Worm (Caenorhabditis elegans) whole organism, L3 larva: Measurements from ENCODE around the gene srt-19.
"Not testable (repeated sequence)": the region's sequence is repeated elsewhere in the genome, so short reads cannot be mapped to it uniquely, and the experiment has no call there.

Experiments
- R02D3.7 ChIP-seq: fragments of 150-350 bp; optimal IDR thresholded peaks from 2 replicates; lab custom pipeline; 2014; ENCODE audit warnings: missing biosample characterization, missing genetic modification characterization
- ZK546.5 ChIP-seq: sonication (generic microtip); optimal IDR thresholded peaks from 2 replicates; lab custom pipeline; 2017; ENCODE audit warnings: missing biosample characterization, missing genetic modification characterization
- aly-2 ChIP-seq: fragments of 150-350 bp; optimal IDR thresholded peaks from 2 replicates; lab custom pipeline; 2014; ENCODE audit warnings: missing biosample characterization, missing genetic modification characterization
- ama-1 ChIP-seq: fragments of 150-350 bp; optimal IDR thresholded peaks from 2 replicates; lab custom pipeline; 2018
- ceh-16 ChIP-seq: sonication (generic microtip); optimal IDR thresholded peaks from 2 replicates; lab custom pipeline; 2017; ENCODE audit warnings: missing biosample characterization, missing genetic modification characterization
- ceh-28 ChIP-seq: fragments of 150-350 bp; optimal IDR thresholded peaks from 2 replicates; lab custom pipeline; 2014; ENCODE audit warnings: missing biosample characterization, missing genetic modification reagents, missing genetic modification characterization
- ceh-82 ChIP-seq: fragments of 150-350 bp; optimal IDR thresholded peaks from 2 replicates; lab custom pipeline; 2014; ENCODE audit warnings: missing biosample characterization, missing genetic modification characterization
- ceh-9 ChIP-seq: sonication (generic microtip); optimal IDR thresholded peaks from 2 replicates; lab custom pipeline; 2018; ENCODE audit warnings: missing biosample characterization, missing genetic modification characterization
- daf-12 ChIP-seq: fragments of 150-350 bp; optimal IDR thresholded peaks from 2 replicates; lab custom pipeline; 2014; ENCODE audit warnings: missing biosample characterization, missing genetic modification reagents, missing genetic modification characterization
- egl-27 ChIP-seq: sonication (generic microtip); optimal IDR thresholded peaks from 4 replicates; lab custom pipeline; 2017; ENCODE audit warnings: missing biosample characterization, missing genetic modification reagents, missing genetic modification characterization
- elt-1 ChIP-seq: fragments of 150-350 bp; optimal IDR thresholded peaks from 2 replicates; lab custom pipeline; 2014; ENCODE audit warnings: missing biosample characterization, missing genetic modification characterization
- elt-2 ChIP-seq: sonication (generic microtip); optimal IDR thresholded peaks from 2 replicates; lab custom pipeline; 2016; ENCODE audit warnings: missing genetic modification reagents, mild to moderate bottlenecking, missing genetic modification characterization, missing compliant biosample characterization
- elt-3 ChIP-seq, 3 experiments: fragments of 150-350 bp in 1 of 3; sonication (generic microtip) in 2 of 3; optimal IDR thresholded peaks; 2 replicates in 2 of 3; 4 replicates in 1 of 3; lab custom pipeline; 2014 to 2017; ENCODE audit warnings: missing biosample characterization in 3 of 3, missing genetic modification characterization in 3 of 3
- fkh-2 ChIP-seq: fragments of 150-350 bp; optimal IDR thresholded peaks from 2 replicates; lab custom pipeline; 2014; ENCODE audit warnings: missing biosample characterization, missing genetic modification reagents, missing genetic modification characterization
- fos-1 ChIP-seq: fragments of 150-350 bp; optimal IDR thresholded peaks from 2 replicates; lab custom pipeline; 2014; ENCODE audit warnings: missing biosample characterization, missing genetic modification characterization
- hmg-11 ChIP-seq: sonication (generic microtip); optimal IDR thresholded peaks from 2 replicates; lab custom pipeline; 2016; ENCODE audit warnings: missing genetic modification characterization, missing compliant biosample characterization
- lin-39 ChIP-seq: fragments of 150-350 bp; optimal IDR thresholded peaks from 2 replicates; lab custom pipeline; 2018; ENCODE audit warnings: missing biosample characterization, missing genetic modification reagents, missing genetic modification characterization
- lsy-12 ChIP-seq: sonication (generic microtip); optimal IDR thresholded peaks from 2 replicates; lab custom pipeline; 2016; ENCODE audit warnings: mild to moderate bottlenecking, missing genetic modification characterization, missing compliant biosample characterization
- mml-1 ChIP-seq: fragments of 150-350 bp; sonication (generic microtip); optimal IDR thresholded peaks from 3 replicates; lab custom pipeline; 2014; ENCODE audit warnings: missing biosample characterization, missing genetic modification characterization
- nfya-1 ChIP-seq: sonication (generic microtip); optimal IDR thresholded peaks from 2 replicates; lab custom pipeline; 2017; ENCODE audit warnings: missing genetic modification characterization, mild to moderate bottlenecking, missing compliant biosample characterization, antibody characterized with exemption, moderate library complexity; ENCODE audit not compliant: insufficient read depth
- nhr-11 ChIP-seq: fragments of 150-350 bp; optimal IDR thresholded peaks from 2 replicates; lab custom pipeline; 2014; ENCODE audit warnings: missing biosample characterization, missing genetic modification characterization
- nhr-23 ChIP-seq: fragments of 150-350 bp; optimal IDR thresholded peaks from 2 replicates; lab custom pipeline; 2014; ENCODE audit warnings: missing biosample characterization, missing genetic modification reagents, missing genetic modification characterization
- nhr-237 ChIP-seq: fragments of 150-350 bp; optimal IDR thresholded peaks from 2 replicates; lab custom pipeline; 2014; ENCODE audit warnings: missing biosample characterization, missing genetic modification characterization
- nhr-25 ChIP-seq: sonication (generic microtip); optimal IDR thresholded peaks from 2 replicates; lab custom pipeline; 2017; ENCODE audit warnings: missing biosample characterization, missing genetic modification characterization
- nhr-28 ChIP-seq: fragments of 150-350 bp; optimal IDR thresholded peaks from 2 replicates; lab custom pipeline; 2014; ENCODE audit warnings: missing biosample characterization, missing genetic modification characterization
- nhr-67 ChIP-seq: fragments of 150-350 bp; optimal IDR thresholded peaks from 2 replicates; lab custom pipeline; 2014; ENCODE audit warnings: missing biosample characterization, missing genetic modification characterization
- nhr-76 ChIP-seq: fragments of 150-350 bp; sonication (generic microtip); optimal IDR thresholded peaks from 5 replicates; lab custom pipeline; 2014; ENCODE audit warnings: missing biosample characterization, missing genetic modification characterization
- pha-4 ChIP-seq: fragments of 150-350 bp; optimal IDR thresholded peaks from 2 replicates; lab custom pipeline; 2014; ENCODE audit warnings: missing biosample characterization, missing genetic modification reagents, missing genetic modification characterization
- sea-2 ChIP-seq: fragments of 150-350 bp; sonication (generic microtip); optimal IDR thresholded peaks from 4 replicates; lab custom pipeline; 2014; ENCODE audit warnings: missing biosample characterization, missing genetic modification reagents, missing genetic modification characterization
- skn-1 ChIP-seq: fragments of 150-350 bp; optimal IDR thresholded peaks from 2 replicates; lab custom pipeline; 2014; ENCODE audit warnings: missing biosample characterization, missing genetic modification characterization
- tbx-2 ChIP-seq: sonication (generic microtip); optimal IDR thresholded peaks from 2 replicates; lab custom pipeline; 2016; ENCODE audit warnings: mild to moderate bottlenecking, missing genetic modification characterization, missing compliant biosample characterization
- unc-39 ChIP-seq: sonication (generic microtip); optimal IDR thresholded peaks from 4 replicates; lab custom pipeline; 2017; ENCODE audit warnings: missing biosample characterization, missing genetic modification characterization
- unc-62 ChIP-seq: fragments of 150-350 bp; sonication (generic microtip); optimal IDR thresholded peaks from 4 replicates; lab custom pipeline; 2014; ENCODE audit warnings: missing biosample characterization, missing genetic modification reagents, missing genetic modification characterization
- ztf-11 ChIP-seq: fragments of 150-350 bp; optimal IDR thresholded peaks from 2 replicates; lab custom pipeline; 2014; ENCODE audit warnings: missing biosample characterization, missing genetic modification characterization

Gene srt-19

DNA sequence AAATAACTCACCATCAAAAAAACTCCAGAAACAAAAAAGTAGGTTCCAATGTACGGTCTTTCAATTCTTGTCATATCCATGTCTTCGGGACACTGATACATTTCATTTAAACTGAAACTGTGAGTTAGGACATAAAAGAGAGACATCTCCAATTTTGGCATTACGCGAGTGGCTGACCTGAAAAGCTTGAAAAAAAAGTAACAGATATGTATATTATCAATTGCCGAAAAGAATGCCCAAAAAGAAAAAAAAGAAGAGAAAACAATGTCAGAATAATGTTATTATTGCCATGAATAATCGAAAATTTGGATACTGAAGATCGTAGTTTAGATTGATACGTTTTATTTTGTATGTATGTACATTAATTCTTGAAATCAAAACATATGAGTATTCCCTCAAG is 28.4 kb upstream of the srt-19 start, which contains the start of gene srt-14:
TSS of gene srt-14 (minus strand) at position 101 of the 400 bp plus-strand sequence.
- TF ChIP-seq ZK546.5 (no peak), nhr-237 (tag; lab: Kevin White, UChicago) (no peak), nhr-67 (tag; lab: Kevin White, UChicago) (no peak), aly-2 (no peak), ceh-82 (tag; lab: Kevin White, UChicago) (no peak), elt-3 (tag; optimal IDR thresholded peaks at IDR 0.05; lab: Kevin White, UChicago) (no peak), sea-2 (GFP tag; lab: Kevin White, UChicago) (no peak), hmg-11 (no peak), lsy-12 (tag; lab: Kevin White, UChicago) (no peak), fos-1 (tag; lab: Kevin White, UChicago) (no peak), nhr-25 (tag; lab: Kevin White, UChicago) (no peak), elt-2 (no peak), fkh-2 (no peak), mml-1 (no peak), ceh-16 (tag; lab: Kevin White, UChicago) (no peak), nhr-11 (tag; lab: Kevin White, UChicago) (no peak), elt-1 (tag; lab: Kevin White, UChicago) (no peak), egl-27 (tag; lab: Kevin White, UChicago) (no peak)

DNA sequence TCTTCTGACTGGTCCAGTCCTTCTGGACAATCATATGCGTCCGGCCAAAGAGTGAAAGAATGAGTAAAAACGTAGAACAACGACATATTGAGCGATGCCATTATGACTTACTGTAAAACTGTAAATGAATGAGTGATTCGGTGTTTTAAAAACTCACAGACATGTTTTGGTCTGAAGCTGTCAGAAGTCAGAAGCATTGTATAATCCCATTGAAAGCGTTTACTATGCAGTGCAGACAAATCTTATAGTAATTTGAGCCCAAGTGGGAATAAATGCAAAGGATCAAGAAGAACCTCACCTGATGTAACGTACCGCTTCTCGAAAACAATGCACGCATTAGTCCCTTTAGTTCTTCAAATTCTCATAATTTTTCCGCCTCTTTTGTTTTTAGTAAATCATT is 24.7 kb upstream of the srt-19 start, which contains the start of gene srt-3:
TSS of gene srt-3 (minus strand) at position 101 of the 400 bp plus-strand sequence.
- TF ChIP-seq ZK546.5 (no peak), aly-2 (no peak)

DNA sequence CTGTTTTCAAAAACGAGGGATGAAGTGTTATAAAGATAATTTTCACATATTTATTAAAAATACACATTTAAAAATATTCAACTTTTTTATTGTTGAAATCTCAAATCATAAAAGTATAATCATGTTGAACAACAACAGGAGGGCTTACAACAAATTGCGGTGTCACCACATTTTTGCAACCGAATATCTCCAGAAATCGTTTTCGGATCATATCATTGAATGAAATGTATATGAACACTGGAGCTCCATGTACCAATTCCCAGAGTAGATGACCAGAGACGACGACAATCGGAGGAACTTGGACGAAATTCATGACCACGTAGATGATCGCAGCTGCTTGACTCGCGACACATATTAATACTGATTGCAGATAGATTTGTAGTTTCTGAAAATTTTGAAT is 23.5 kb upstream of the srt-19 start:
- TF ChIP-seq ceh-82 (tag; lab: Kevin White, UChicago) (no peak), nhr-25 (tag; lab: Kevin White, UChicago) (no peak), R02D3.7 (tag; lab: Kevin White, UChicago) (no peak), ceh-16 (tag; lab: Kevin White, UChicago) (no peak), tbx-2 (tag; lab: Kevin White, UChicago) (no peak), hmg-11 (no peak), sea-2 (GFP tag; lab: Kevin White, UChicago) (no peak), ceh-9 (tag; lab: Kevin White, UChicago) (no peak)

DNA sequence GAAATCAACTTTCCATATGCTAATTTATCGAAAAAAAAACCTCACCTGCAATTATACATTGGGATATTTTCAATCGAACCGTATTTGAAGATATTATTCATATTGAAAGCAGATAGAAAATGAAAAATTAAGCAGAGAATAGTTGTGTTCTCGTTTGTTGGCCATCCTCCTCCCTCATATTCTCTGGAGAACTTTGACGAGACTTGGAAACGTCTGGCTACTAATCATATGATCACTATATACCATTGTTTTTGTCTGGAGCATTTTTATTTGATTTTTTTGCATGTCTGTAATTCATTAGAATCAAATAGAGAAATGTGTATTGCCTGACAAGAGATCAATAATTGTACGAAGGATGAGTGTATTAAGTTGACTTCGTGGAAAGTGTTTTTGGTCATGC is 20.3 kb upstream of the srt-19 start, which contains the start of gene srt-35:
TSS of gene srt-35 (minus strand) at position 101 of the 400 bp plus-strand sequence.
- no peak for TF ChIP-seq ceh-9 (tag; lab: Kevin White, UChicago)
- TF ChIP-seq ztf-11: no peak
- TF ChIP-seq unc-39 (tag; lab: Kevin White, UChicago): no peak
- no peak for TF ChIP-seq fos-1 (tag; lab: Kevin White, UChicago)
- no peak for TF ChIP-seq nhr-67 (tag; lab: Kevin White, UChicago)
- TF ChIP-seq nfya-1 (tag; lab: Kevin White, UChicago): no peak
- no peak for TF ChIP-seq pha-4 (tag; lab: Kevin White, UChicago)
- TF ChIP-seq lin-39: no peak

DNA sequence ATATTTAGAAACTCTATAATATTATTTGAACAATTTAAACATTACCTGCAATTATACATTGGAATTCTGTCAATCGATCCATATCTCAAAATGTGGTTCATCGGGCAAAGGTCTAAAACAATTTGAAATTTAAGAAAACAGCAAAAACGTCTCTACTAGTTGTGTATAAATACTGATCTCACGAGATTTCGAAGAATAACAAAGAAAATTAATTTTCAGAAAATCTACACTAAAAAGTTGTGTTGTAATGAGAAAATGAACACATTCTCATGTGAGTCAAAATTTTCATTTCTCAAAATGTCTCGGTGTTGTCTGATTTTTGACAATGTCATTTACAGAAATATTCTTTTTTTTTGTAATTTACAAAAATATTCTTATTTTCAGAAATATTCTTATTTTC is 16.6 kb upstream of the srt-19 start, which contains the start of gene srt-36:
TSS of gene srt-36 (minus strand) at position 101 of the 400 bp plus-strand sequence.
- not testable (repeated sequence) for TF ChIP-seq tbx-2, nhr-76, nhr-28 (tag; lab: Kevin White, UChicago)

DNA sequence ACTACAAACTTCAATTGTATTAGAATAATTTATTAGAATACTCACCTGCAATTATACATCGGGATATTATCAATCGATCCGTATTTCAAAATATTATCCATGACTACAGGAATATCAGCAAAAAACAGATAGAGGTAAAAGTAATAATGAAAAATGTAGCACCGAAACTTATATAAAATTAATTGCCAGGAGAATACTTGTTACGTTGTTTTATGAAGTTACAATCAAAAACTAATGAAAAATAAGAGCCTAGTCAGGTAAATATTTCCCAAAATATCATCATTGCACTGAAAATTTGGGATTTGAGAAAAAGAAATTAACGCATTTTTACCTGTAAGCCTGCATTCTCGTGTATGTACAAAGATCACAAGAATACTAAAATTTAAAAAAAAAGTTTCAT is 13.6 kb upstream of the srt-19 start, which contains the start of gene srt-38:
TSS of gene srt-38 (minus strand) at position 101 of the 400 bp plus-strand sequence.
- not testable (repeated sequence) for TF ChIP-seq ama-1 (lab: Kevin White, UChicago); hmg-11; daf-12 (tag; lab: Kevin White, UChicago)
- TF ChIP-seq, all 47 proteins: peak for 0; not testable (repeated sequence) for 47

DNA sequence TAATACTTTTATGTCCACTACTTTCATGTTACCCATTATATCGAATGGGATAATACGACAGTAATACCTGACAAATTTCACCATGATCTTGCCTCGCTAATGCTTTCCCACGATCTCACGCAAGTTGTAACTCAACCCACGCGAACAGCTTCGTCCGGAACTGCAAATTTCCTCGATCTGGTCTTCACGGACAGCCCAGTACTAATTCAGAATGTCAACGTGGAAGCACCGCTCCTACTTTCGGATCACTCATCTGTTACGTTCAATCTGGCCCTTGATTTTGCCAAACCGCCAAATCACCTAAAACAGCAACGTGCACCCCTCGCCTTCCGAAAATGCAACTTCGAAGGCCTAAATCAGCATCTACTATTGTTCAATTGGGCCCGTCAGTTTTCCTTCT is 11.5 kb upstream of the srt-19 start:
- TF ChIP-seq ceh-16 (tag; lab: Kevin White, UChicago) (no peak), ceh-28 (tag; lab: Kevin White, UChicago) (no peak), daf-12 (tag; lab: Kevin White, UChicago) (no peak), nhr-23 (tag; lab: Kevin White, UChicago) (no peak), ceh-9 (tag; lab: Kevin White, UChicago) (no peak), skn-1 (tag; lab: Kevin White, UChicago) (no peak), elt-3 (tag; optimal IDR thresholded peaks at IDR 0.05; lab: Kevin White, UChicago) (no peak), R02D3.7 (tag; lab: Kevin White, UChicago) (no peak), unc-62 (no peak)
- TF ChIP-seq, all 47 proteins: peak for 0
